Worm (Caenorhabditis elegans) whole organism, L3 larva: Measurements from ENCODE around the gene glb-34.

ENCODE experiments used
- aly-2 ChIP-seq: fragments of 150-350 bp; optimal IDR thresholded peaks from 2 replicates; lab custom pipeline; 2014; ENCODE audit warnings: missing biosample characterization, missing genetic modification characterization
- ceh-16 ChIP-seq: sonication (generic microtip); optimal IDR thresholded peaks from 2 replicates; lab custom pipeline; 2017; ENCODE audit warnings: missing biosample characterization, missing genetic modification characterization
- ceh-82 ChIP-seq: fragments of 150-350 bp; optimal IDR thresholded peaks from 2 replicates; lab custom pipeline; 2014; ENCODE audit warnings: missing biosample characterization, missing genetic modification characterization
- ceh-9 ChIP-seq: sonication (generic microtip); optimal IDR thresholded peaks from 2 replicates; lab custom pipeline; 2018; ENCODE audit warnings: missing biosample characterization, missing genetic modification characterization
- hmg-11 ChIP-seq: sonication (generic microtip); optimal IDR thresholded peaks from 2 replicates; lab custom pipeline; 2016; ENCODE audit warnings: missing genetic modification characterization, missing compliant biosample characterization
- lin-39 ChIP-seq: fragments of 150-350 bp; optimal IDR thresholded peaks from 2 replicates; lab custom pipeline; 2018; ENCODE audit warnings: missing biosample characterization, missing genetic modification reagents, missing genetic modification characterization
- mdl-1 ChIP-seq: fragments of 150-350 bp; optimal IDR thresholded peaks from 2 replicates; lab custom pipeline; 2014; ENCODE audit warnings: missing biosample characterization, missing genetic modification characterization
- mml-1 ChIP-seq: fragments of 150-350 bp; sonication (generic microtip); optimal IDR thresholded peaks from 3 replicates; lab custom pipeline; 2014; ENCODE audit warnings: missing biosample characterization, missing genetic modification characterization
- nhr-25 ChIP-seq: sonication (generic microtip); optimal IDR thresholded peaks from 2 replicates; lab custom pipeline; 2017; ENCODE audit warnings: missing biosample characterization, missing genetic modification characterization
- nhr-76 ChIP-seq: fragments of 150-350 bp; sonication (generic microtip); optimal IDR thresholded peaks from 5 replicates; lab custom pipeline; 2014; ENCODE audit warnings: missing biosample characterization, missing genetic modification characterization
- snpc-4 ChIP-seq: fragments of 150-350 bp; optimal IDR thresholded peaks from 2 replicates; lab custom pipeline; 2014; ENCODE audit warnings: missing biosample characterization, missing genetic modification characterization
- tbx-2 ChIP-seq: sonication (generic microtip); optimal IDR thresholded peaks from 2 replicates; lab custom pipeline; 2016; ENCODE audit warnings: mild to moderate bottlenecking, missing genetic modification characterization, missing compliant biosample characterization
- unc-62 ChIP-seq: fragments of 150-350 bp; sonication (generic microtip); optimal IDR thresholded peaks from 4 replicates; lab custom pipeline; 2014; ENCODE audit warnings: missing biosample characterization, missing genetic modification reagents, missing genetic modification characterization
- zag-1 ChIP-seq: fragments of 150-350 bp; optimal IDR thresholded peaks from 2 replicates; lab custom pipeline; 2014; ENCODE audit warnings: missing biosample characterization, missing genetic modification characterization

DNA sequence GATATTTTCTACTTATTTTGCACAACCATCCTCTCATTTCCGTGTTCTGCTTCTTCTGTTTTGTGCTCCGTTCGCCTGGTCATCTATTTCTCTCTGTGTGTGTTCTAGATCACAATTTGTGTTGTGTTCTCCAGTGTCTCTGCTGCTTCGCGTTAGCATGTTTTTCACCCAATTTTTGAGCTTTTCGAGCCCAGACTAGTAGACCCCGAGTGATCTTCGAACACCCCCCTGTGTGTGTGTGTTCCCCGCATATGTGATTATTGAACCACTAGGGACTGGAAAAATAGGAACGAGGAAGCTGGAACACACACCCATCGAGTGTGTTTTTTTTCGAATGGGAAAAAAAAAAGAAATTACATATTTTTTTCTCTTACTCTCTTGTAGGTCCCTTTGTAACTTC, 46.0 kb upstream of the glb-34 start:
- no peak for TF ChIP-seq hmg-11
- no peak for TF ChIP-seq ceh-16 (tag; lab: Kevin White, UChicago)
- TF ChIP-seq mml-1, result no peak
- TF ChIP-seq tbx-2, result no peak
- no peak for TF ChIP-seq ceh-9
- no peak for TF ChIP-seq snpc-4 (tag; lab: Kevin White, UChicago)
- no peak for TF ChIP-seq nhr-25
- TF ChIP-seq nhr-76, result no peak
- no peak for TF ChIP-seq zag-1 (tag; lab: Kevin White, UChicago)
- TF ChIP-seq unc-62 (GFP tag; lab: Kevin White, UChicago), result no peak
- TF ChIP-seq lin-39 (tag; lab: Kevin White, UChicago), result no peak
- no peak for TF ChIP-seq mdl-1 (tag; lab: Kevin White, UChicago)
- no peak for TF ChIP-seq aly-2 (tag; lab: Kevin White, UChicago)
- no peak for TF ChIP-seq ceh-82
